Worm (Caenorhabditis elegans): ENCODE data around the gene C37H5.14.

The C37H5.14 gene

ce11 chrV:4787166-4787565 is 47.0 kb downstream of the C37H5.14 start, which contains the start of gene R02F11.9:
Gene R02F11.9, plus strand, starts transcription at chrV:4787466.
- TF ChIP-seq pha-4 (tag; optimal IDR thresholded peaks at IDR 0.05) (no peak), ztf-4 (tag; optimal IDR thresholded peaks at IDR 0.05) (no peak), skn-1 (tag; optimal IDR thresholded peaks at IDR 0.05) (no peak), elt-1 (tag; optimal IDR thresholded peaks at IDR 0.05) (no peak), ZK546.5 (tag; optimal IDR thresholded peaks at IDR 0.05) (no peak), nhr-77 (tag; optimal IDR thresholded peaks at IDR 0.05) (no peak), nhr-237 (tag; optimal IDR thresholded peaks at IDR 0.05) (no peak), fkh-2 (tag; optimal IDR thresholded peaks at IDR 0.05) (no peak), eor-1 (tag; optimal IDR thresholded peaks at IDR 0.05) (no peak), lin-39 (tag; optimal IDR thresholded peaks at IDR 0.05) (no peak), lsy-12 (tag; optimal IDR thresholded peaks at IDR 0.05) (no peak), nhr-43 (tag; optimal IDR thresholded peaks at IDR 0.05; ENCODE audit: poor library complexity, severe bottlenecking) (no peak), unc-39 (tag; optimal IDR thresholded peaks at IDR 0.05) (no peak)

ce11 chrV:4785333-4785852 is 48.8 kb downstream of the C37H5.14 start, which contains the start of the genes Y60C6A.2 and Y60C6A.3:
Gene Y60C6A.2, minus strand, starts transcription at chrV:4785433.
Gene Y60C6A.3, plus strand, starts transcription at chrV:4785802.
- TF ChIP-seq fos-1 (tag; optimal IDR thresholded peaks at IDR 0.05) (no peak), nhr-12 (tag; optimal IDR thresholded peaks at IDR 0.05) (no peak), nhr-67 (tag; optimal IDR thresholded peaks at IDR 0.05) (no peak), aly-2 (tag; optimal IDR thresholded peaks at IDR 0.05) (no peak), nhr-77 (tag; optimal IDR thresholded peaks at IDR 0.05) (no peak), ztf-4 (tag; optimal IDR thresholded peaks at IDR 0.05) (no peak), R02D3.7 (tag; optimal IDR thresholded peaks at IDR 0.05) (no peak), skn-1 (tag; optimal IDR thresholded peaks at IDR 0.05) (no peak), ceh-16 (tag; optimal IDR thresholded peaks at IDR 0.05) (no peak), ztf-11 (tag; optimal IDR thresholded peaks at IDR 0.05) (no peak), sea-2 (GFP tag; optimal IDR thresholded peaks at IDR 0.05) (no peak), hmg-11 (tag; optimal IDR thresholded peaks at IDR 0.05) (no peak), nhr-23 (tag; optimal IDR thresholded peaks at IDR 0.05) (no peak), nhr-11 (tag; optimal IDR thresholded peaks at IDR 0.05) (no peak), lsy-12 (tag; optimal IDR thresholded peaks at IDR 0.05) (no peak), nhr-43 (tag; optimal IDR thresholded peaks at IDR 0.05; ENCODE audit: poor library complexity, severe bottlenecking) (no peak), lin-15B (tag; optimal IDR thresholded peaks at IDR 0.05) (no peak), fkh-10 (GFP tag; optimal IDR thresholded peaks at IDR 0.05) (no peak), snpc-4 (tag; optimal IDR thresholded peaks at IDR 0.05) (no peak), lin-39 (tag; optimal IDR thresholded peaks at IDR 0.05) (no peak)

- TF ChIP-seq hmg-11 (tag; optimal IDR thresholded peaks at IDR 0.05) (no peak), mdl-1 (tag; optimal IDR thresholded peaks at IDR 0.05) (no peak), nfya-1 (tag; optimal IDR thresholded peaks at IDR 0.05; ENCODE audit: insufficient read depth) (no peak), ztf-11 (tag; optimal IDR thresholded peaks at IDR 0.05) (no peak), unc-62 (GFP tag; optimal IDR thresholded peaks at IDR 0.05) (no peak), ztf-4 (tag; optimal IDR thresholded peaks at IDR 0.05) (no peak), ceh-28 (tag; optimal IDR thresholded peaks at IDR 0.05) (no peak), elt-1 (tag; optimal IDR thresholded peaks at IDR 0.05) (no peak), nhr-67 (tag; optimal IDR thresholded peaks at IDR 0.05) (no peak), jun-1 (tag; optimal IDR thresholded peaks at IDR 0.05) (no peak), ceh-16 (tag; optimal IDR thresholded peaks at IDR 0.05) (no peak), nhr-28 (tag; optimal IDR thresholded peaks at IDR 0.05) (no peak), nhr-43 (tag; optimal IDR thresholded peaks at IDR 0.05; ENCODE audit: poor library complexity, severe bottlenecking) (no peak), aly-2 (tag; optimal IDR thresholded peaks at IDR 0.05) (no peak), ama-1 (optimal IDR thresholded peaks at IDR 0.05) (no peak), nhr-12 (tag; optimal IDR thresholded peaks at IDR 0.05) (no peak)
These were observed 50.9 kb downstream of the C37H5.14 start, which contains the start of gene Y60C6A.1 for ce11 chrV:4783313-4783712. Gene Y60C6A.1, plus strand, starts transcription at chrV:4783613.

All from whole organism, L3 larva.